Worm (Caenorhabditis elegans) whole organism, mixed stage, embryonic: ENCODE data around the gene vab-9.

Experiments
- nhr-12 ChIP-seq: fragments of 150-350 bp; optimal IDR thresholded peaks from 2 replicates; lab custom pipeline; 2014; ENCODE audit warnings: missing biosample characterization, missing genetic modification characterization
- nhr-237 ChIP-seq: fragments of 150-350 bp; optimal IDR thresholded peaks from 2 replicates; lab custom pipeline; 2014; ENCODE audit warnings: missing biosample characterization, missing genetic modification characterization
- pha-4 ChIP-seq: fragments of 150-350 bp; optimal IDR thresholded peaks from 2 replicates; lab custom pipeline; 2018; ENCODE audit warnings: missing biosample characterization, missing genetic modification reagents, missing genetic modification characterization
- snpc-4 ChIP-seq: fragments of 150-350 bp; optimal IDR thresholded peaks from 2 replicates; lab custom pipeline; 2014; ENCODE audit warnings: missing biosample characterization, missing genetic modification characterization
- zip-8 ChIP-seq: fragments of 150-350 bp; optimal IDR thresholded peaks from 2 replicates; lab custom pipeline; 2014; ENCODE audit warnings: missing biosample characterization, missing genetic modification characterization

DNA sequence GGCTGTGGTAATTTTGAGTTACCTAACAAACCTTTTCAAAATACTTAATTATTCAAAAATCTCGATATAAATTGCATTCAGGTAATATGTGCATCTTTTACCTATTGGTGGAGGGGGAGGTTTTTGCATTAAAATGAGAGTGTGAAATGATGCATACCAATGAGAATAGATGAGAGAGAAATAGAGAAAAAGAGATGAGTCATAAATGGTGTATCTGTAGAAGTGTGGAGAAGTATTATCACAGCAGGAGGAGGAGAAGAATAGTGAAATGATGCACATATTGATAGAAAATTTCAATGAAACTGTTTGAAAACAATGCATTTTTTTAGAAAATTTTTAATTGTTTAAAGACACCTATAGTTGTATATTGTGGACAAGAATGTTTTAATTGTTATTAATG, 3.0 kb upstream of the vab-9 start:
- TF ChIP-seq zip-8 (no peak), pha-4 (tag; lab: Kevin White, UChicago) (no peak), nhr-237 (tag; lab: Kevin White, UChicago) (no peak), nhr-12 (no peak), snpc-4 (no peak)
